Fruit fly (Drosophila melanogaster) whole organism, wandering third instar larva: Measurements from ENCODE around the gene CAH8.

Source experiments
- Abd-B ChIP-seq: fragments of >200 bp; optimal IDR thresholded peaks from 2 replicates; lab custom pipeline; 2017; ENCODE audit warnings: missing biosample characterization, missing genetic modification characterization
- CG32264 ChIP-seq: fragments of 200-800 bp; sonication (Bioruptor generic); optimal IDR thresholded peaks from 2 replicates; lab custom pipeline; 2016; ENCODE audit warnings: missing biosample characterization, missing genetic modification characterization
- CG9705 ChIP-seq: fragments of 200-800 bp; sonication (Bioruptor generic); optimal IDR thresholded peaks from 2 replicates; lab custom pipeline; 2018; ENCODE audit warnings: missing biosample characterization, mild to moderate bottlenecking, missing genetic modification characterization
- CrebA ChIP-seq: fragments of 200-800 bp; sonication (Bioruptor generic); optimal IDR thresholded peaks from 2 replicates; lab custom pipeline; 2016; ENCODE audit warnings: missing biosample characterization, mild to moderate bottlenecking, missing genetic modification characterization, borderline replicate concordance
- Dfd ChIP-seq: fragments of >200 bp; optimal IDR thresholded peaks from 2 replicates; lab custom pipeline; 2017; ENCODE audit warnings: missing biosample characterization, missing genetic modification characterization
- Dif ChIP-seq: fragments of 200-275, 200-300 bp; sonication (Bioruptor generic); optimal IDR thresholded peaks from 2 replicates; lab custom pipeline; 2018; ENCODE audit warnings: missing biosample characterization, missing genetic modification characterization; ENCODE audit not compliant: partially characterized antibody
- GATAd ChIP-seq: sonication (Bioruptor generic); optimal IDR thresholded peaks from 2 replicates; lab custom pipeline; 2016; ENCODE audit warnings: missing biosample characterization, missing genetic modification characterization
- HLH106 ChIP-seq: fragments of 200-800 bp; optimal IDR thresholded peaks from 3 replicates; lab custom pipeline; 2019; ENCODE audit warnings: missing biosample characterization, mild to moderate bottlenecking, missing genetic modification characterization, moderate library complexity
- Hnf4 ChIP-seq: fragments of 200-800 bp; sonication (Bioruptor generic); optimal IDR thresholded peaks from 2 replicates; lab custom pipeline; 2016; ENCODE audit warnings: missing biosample characterization, mild to moderate bottlenecking, missing genetic modification characterization
- Hr78 ChIP-seq: fragments of >200 bp; optimal IDR thresholded peaks from 2 replicates; lab custom pipeline; 2017; ENCODE audit warnings: missing biosample characterization, missing genetic modification characterization
- Hr83 ChIP-seq: fragments of 200-300 bp; sonication (Bioruptor generic); optimal IDR thresholded peaks from 2 replicates; lab custom pipeline; 2016; ENCODE audit warnings: missing biosample characterization, mild to moderate bottlenecking, missing genetic modification characterization, moderate library complexity; ENCODE audit not compliant: poor library complexity, severe bottlenecking
- Jra ChIP-seq: sonication (Bioruptor generic); optimal IDR thresholded peaks from 2 replicates; lab custom pipeline; 2016; ENCODE audit warnings: missing biosample characterization, missing genetic modification characterization
- Mio ChIP-seq: sonication (Bioruptor generic); optimal IDR thresholded peaks from 2 replicates; lab custom pipeline; 2016; ENCODE audit warnings: missing biosample characterization, missing genetic modification characterization
- Myc ChIP-seq: fragments of >200 bp; optimal IDR thresholded peaks from 2 replicates; lab custom pipeline; 2017
- N ChIP-seq: fragments of >200 bp; optimal IDR thresholded peaks from 2 replicates; lab custom pipeline; 2018; ENCODE audit warnings: missing biosample characterization, missing external identifiers, missing genetic modification characterization
- Vsx2 ChIP-seq: fragments of 200-300, 225-300 bp; sonication (Bioruptor generic); optimal IDR thresholded peaks from 2 replicates; lab custom pipeline; 2018; ENCODE audit warnings: missing biosample characterization, missing genetic modification characterization; ENCODE audit not compliant: partially characterized antibody
- dl ChIP-seq, 2 experiments: fragments of 175-275, 200-275 bp in 1 of 2; fragments of 200-275 bp in 1 of 2; sonication (Bioruptor generic); optimal IDR thresholded peaks; lab custom pipeline; 2018; ENCODE audit warnings: mild to moderate bottlenecking in 2 of 2, missing biosample characterization in 2 of 2, missing genetic modification characterization in 2 of 2, moderate library complexity in 2 of 2; ENCODE audit not compliant: partially characterized antibody in 2 of 2, insufficient read depth in 1 of 2
- dmrt93B ChIP-seq: fragments of 200-800 bp; sonication (Bioruptor generic); optimal IDR thresholded peaks from 2 replicates; lab custom pipeline; 2018; ENCODE audit warnings: missing biosample characterization, mild to moderate bottlenecking, missing genetic modification characterization
- dsf ChIP-seq: sonication (Bioruptor generic); optimal IDR thresholded peaks from 2 replicates; lab custom pipeline; 2016; ENCODE audit warnings: missing biosample characterization, missing genetic modification characterization, borderline replicate concordance
- ey ChIP-seq: fragments of 200-800 bp; sonication (Bioruptor generic); optimal IDR thresholded peaks from 2 replicates; lab custom pipeline; 2016; ENCODE audit warnings: missing biosample characterization, missing genetic modification characterization
- foxo ChIP-seq, 2 experiments: fragments of 200-800 bp; sonication (Bioruptor generic); optimal IDR thresholded peaks; 2 replicates in 1 of 2; 3 replicates in 1 of 2; lab custom pipeline; 2016 to 2017; ENCODE audit warnings: missing biosample characterization in 2 of 2, missing genetic modification characterization in 2 of 2
- fru ChIP-seq: fragments of 200-800 bp; sonication (Bioruptor generic); optimal IDR thresholded peaks from 3 replicates; lab custom pipeline; 2016; ENCODE audit warnings: missing biosample characterization, mild to moderate bottlenecking, missing genetic modification characterization
- h ChIP-seq: fragments of 200-800 bp; sonication (Bioruptor generic); optimal IDR thresholded peaks from 3 replicates; lab custom pipeline; 2016; ENCODE audit warnings: missing biosample characterization, mild to moderate bottlenecking, missing genetic modification characterization
- jim ChIP-seq: fragments of 175-275, 200-325 bp; sonication (Bioruptor generic); optimal IDR thresholded peaks from 2 replicates; lab custom pipeline; 2016; ENCODE audit warnings: missing biosample characterization, mild to moderate bottlenecking, missing genetic modification characterization
- lola ChIP-seq: fragments of >200 bp; optimal IDR thresholded peaks from 2 replicates; lab custom pipeline; 2017; ENCODE audit warnings: missing biosample characterization, missing genetic modification characterization
- pan ChIP-seq: fragments of >200 bp; optimal IDR thresholded peaks from 2 replicates; lab custom pipeline; 2017
- psq ChIP-seq: fragments of 200-800 bp; sonication (Bioruptor generic); optimal IDR thresholded peaks from 3 replicates; lab custom pipeline; 2017; ENCODE audit warnings: missing biosample characterization, mild to moderate bottlenecking, missing genetic modification characterization, moderate library complexity
- rgr ChIP-seq: fragments of 200-800 bp; sonication (Bioruptor generic); optimal IDR thresholded peaks from 3 replicates; lab custom pipeline; 2016; ENCODE audit warnings: missing biosample characterization, mild to moderate bottlenecking, missing genetic modification characterization
- sage ChIP-seq: fragments of 200-800 bp; sonication (Bioruptor generic); optimal IDR thresholded peaks from 2 replicates; lab custom pipeline; 2016; ENCODE audit warnings: missing biosample characterization, mild to moderate bottlenecking, missing genetic modification characterization
- sv ChIP-seq: fragments of 200-800 bp; sonication (Bioruptor generic); optimal IDR thresholded peaks from 3 replicates; lab custom pipeline; 2016; ENCODE audit warnings: missing biosample characterization, missing genetic modification characterization
- tai ChIP-seq: sonication (Bioruptor generic); optimal IDR thresholded peaks from 2 replicates; lab custom pipeline; 2016; ENCODE audit warnings: missing biosample characterization, missing genetic modification characterization
- usp ChIP-seq: fragments of >200 bp; optimal IDR thresholded peaks from 2 replicates; lab custom pipeline; 2017; ENCODE audit warnings: missing biosample characterization, missing genetic modification characterization
- woc ChIP-seq: sonication (Bioruptor generic); optimal IDR thresholded peaks from 2 replicates; lab custom pipeline; 2016; ENCODE audit warnings: missing biosample characterization, mild to moderate bottlenecking, missing genetic modification characterization

CAH8 gene

dm6 chr3R:22395409-22396178 is 6.1 kb upstream of the CAH8 start:
- TF ChIP-seq ey: no peak
- no peak for TF ChIP-seq CrebA (GFP tag; lab: Kevin White, UChicago)
- TF ChIP-seq GATAd (GFP tag; lab: Kevin White, UChicago): no peak
- TF ChIP-seq lola: no peak
- TF ChIP-seq Vsx2: no peak
- TF ChIP-seq Hr83 (GFP tag; lab: Kevin White, UChicago): no peak
- TF ChIP-seq Abd-B (GFP tag; lab: Kevin White, UChicago): no peak
- TF ChIP-seq sage (GFP tag; lab: Kevin White, UChicago): no peak
- no peak for TF ChIP-seq Jra (GFP tag; lab: Kevin White, UChicago)
- no peak for TF ChIP-seq fru (GFP tag; lab: Kevin White, UChicago)
- no peak for TF ChIP-seq rgr (GFP tag; lab: Kevin White, UChicago)
- TF ChIP-seq dsf: no peak
- no peak for TF ChIP-seq Hnf4 (GFP tag; lab: Kevin White, UChicago)
- no peak for TF ChIP-seq foxo (GFP tag; optimal IDR thresholded peaks at IDR 0.05; lab: Kevin White, UChicago)
- no peak for TF ChIP-seq HLH106
- TF ChIP-seq jim (GFP tag; lab: Kevin White, UChicago): no peak
- TF ChIP-seq psq (GFP tag; lab: Kevin White, UChicago): no peak
- TF ChIP-seq Mio (GFP tag; lab: Kevin White, UChicago): no peak
- no peak for TF ChIP-seq h
- TF ChIP-seq CG32264: no peak

- no peak for TF ChIP-seq GATAd (GFP tag; lab: Kevin White, UChicago)
- no peak for TF ChIP-seq psq (GFP tag; lab: Kevin White, UChicago)
- no peak for TF ChIP-seq Mio (GFP tag; lab: Kevin White, UChicago)
- TF ChIP-seq Dfd (GFP tag; lab: Kevin White, UChicago): no peak
- no peak for TF ChIP-seq Hr78 (GFP tag; lab: Kevin White, UChicago)
- no peak for TF ChIP-seq CG9705 (GFP tag; lab: Kevin White, UChicago)
- no peak for TF ChIP-seq foxo (GFP tag; optimal IDR thresholded peaks at IDR 0.05; lab: Kevin White, UChicago)
- TF ChIP-seq Vsx2: no peak
- no peak for TF ChIP-seq sv (GFP tag; lab: Kevin White, UChicago)
- no peak for TF ChIP-seq Myc (lab: Kevin White, UChicago)
- no peak for TF ChIP-seq usp
- no peak for TF ChIP-seq Dif (GFP tag; lab: Kevin White, UChicago)
- TF ChIP-seq jim (GFP tag; lab: Kevin White, UChicago): no peak
- TF ChIP-seq dmrt93B: no peak
- TF ChIP-seq woc (GFP tag; lab: Kevin White, UChicago): no peak
- no peak for TF ChIP-seq pan (lab: Kevin White, UChicago)
- TF ChIP-seq ey: no peak
- no peak for TF ChIP-seq CrebA (GFP tag; lab: Kevin White, UChicago)
Measured at dm6 chr3R:22394004-22394403, 4.5 kb upstream of the CAH8 start, which contains the start of gene CG13857. CG13857 (minus strand) TSS chr3R:22394104.

dm6 chr3R:22390109-22390508 is 595 bp upstream of the CAH8 start:
- TF ChIP-seq Dif (GFP tag; lab: Kevin White, UChicago): no peak
- no peak for TF ChIP-seq dl (GFP tag; optimal IDR thresholded peaks at IDR 0.05; lab: Kevin White, UChicago; ENCODE audit: insufficient read depth in 1 of 2, partially characterized antibody in 2 of 2)
- TF ChIP-seq ey: no peak
- TF ChIP-seq jim (GFP tag; lab: Kevin White, UChicago): no peak
- no peak for TF ChIP-seq Hnf4 (GFP tag; lab: Kevin White, UChicago)
- TF ChIP-seq psq (GFP tag; lab: Kevin White, UChicago): peak; percentile 45
- no peak for TF ChIP-seq woc (GFP tag; lab: Kevin White, UChicago)
- TF ChIP-seq Mio (GFP tag; lab: Kevin White, UChicago): no peak
- TF ChIP-seq HLH106: no peak

dm6 chr3R:22381735-22382134 is 7.8 kb downstream of the CAH8 start, which contains the start of gene Gpdh3:
Gpdh3 (plus strand) TSS chr3R:22382035.
- TF ChIP-seq Dif (GFP tag; lab: Kevin White, UChicago): no peak
- no peak for TF ChIP-seq tai (GFP tag; lab: Kevin White, UChicago)
- TF ChIP-seq CG32264: no peak
- TF ChIP-seq dl (GFP tag; optimal IDR thresholded peaks at IDR 0.05; lab: Kevin White, UChicago; ENCODE audit: insufficient read depth in 1 of 2, partially characterized antibody in 2 of 2): no peak
- TF ChIP-seq Myc (lab: Kevin White, UChicago): no peak
- no peak for TF ChIP-seq jim (GFP tag; lab: Kevin White, UChicago)
- TF ChIP-seq CrebA (GFP tag; lab: Kevin White, UChicago): no peak
- TF ChIP-seq N: no peak
- TF ChIP-seq rgr (GFP tag; lab: Kevin White, UChicago): no peak
- no peak for TF ChIP-seq sage (GFP tag; lab: Kevin White, UChicago)
- TF ChIP-seq Jra (GFP tag; lab: Kevin White, UChicago): no peak
- TF ChIP-seq Hr78 (GFP tag; lab: Kevin White, UChicago): no peak
